Worm (Caenorhabditis elegans) whole organism, L4 larva: ENCODE results near the gene F54H5.2.
"Not testable (repeated sequence)": the region's sequence is repeated elsewhere in the genome, so short reads cannot be mapped to it uniquely, and the experiment has no call there.

ENCODE experiments used
- D1046.2 ChIP-seq: fragments of 200-800 bp; sonication (Bioruptor generic); IDR thresholded peaks from 2 replicates; pipeline ENCODE4 v1.3.6; 2022; ENCODE audit warnings: missing genetic modification characterization, missing compliant biosample characterization
- F10B5.3 ChIP-seq: sonication (generic microtip); optimal IDR thresholded peaks from 2 replicates; lab custom pipeline; 2016; ENCODE audit warnings: mild to moderate bottlenecking, missing genetic modification characterization, missing compliant biosample characterization
- F26F4.8 ChIP-seq: fragments of 200-800 bp; sonication (Bioruptor generic); conservative IDR thresholded peaks from 2 replicates; pipeline ENCODE4 v1.3.6; 2022; ENCODE audit warnings: missing genetic modification characterization, missing compliant biosample characterization
- F37D6.2 ChIP-seq: sonication (generic microtip); optimal IDR thresholded peaks from 2 replicates; lab custom pipeline; 2016; ENCODE audit warnings: mild to moderate bottlenecking, missing genetic modification characterization, missing compliant biosample characterization
- ZK546.5 ChIP-seq, 2 experiments: sonication (generic microtip); optimal IDR thresholded peaks; 2 replicates each; lab custom pipeline; 2017; ENCODE audit warnings: missing biosample characterization in 2 of 2, missing genetic modification characterization in 2 of 2
- ama-1 ChIP-seq: fragments of 150-350 bp; optimal IDR thresholded peaks from 2 replicates; lab custom pipeline; 2014; ENCODE audit warnings: inconsistent platforms, mixed read lengths
- arid-1 ChIP-seq: fragments of 200-800 bp; sonication (Bioruptor generic); conservative IDR thresholded peaks from 2 replicates; pipeline ENCODE4 v1.3.6; 2022; ENCODE audit warnings: missing genetic modification reagents, missing genetic modification characterization, missing compliant biosample characterization
- ceh-62 ChIP-seq: sonication (generic microtip); optimal IDR thresholded peaks from 2 replicates; lab custom pipeline; 2017; ENCODE audit warnings: missing biosample characterization, missing genetic modification characterization
- ces-1 ChIP-seq: fragments of 150-350 bp; sonication (generic microtip); optimal IDR thresholded peaks from 4 replicates; lab custom pipeline; 2014; ENCODE audit warnings: missing biosample characterization, missing genetic modification reagents, missing genetic modification characterization
- ctbp-1 ChIP-seq: fragments of 200-800 bp; sonication (Bioruptor generic); IDR thresholded peaks from 2 replicates; pipeline ENCODE4 v1.3.6; 2022; ENCODE audit warnings: missing genetic modification reagents, missing genetic modification characterization, missing compliant biosample characterization
- daf-16 ChIP-seq, 3 experiments: sonication (generic microtip); optimal IDR thresholded peaks; 2 replicates each; lab custom pipeline; 2016 to 2017; ENCODE audit warnings: missing genetic modification characterization in 3 of 3, missing genetic modification reagents in 3 of 3, mild to moderate bottlenecking in 2 of 3, missing compliant biosample characterization in 2 of 3, missing biosample characterization in 1 of 3, moderate library complexity in 1 of 3
- dmd-9 ChIP-seq: fragments of 200-800 bp; sonication (Bioruptor generic); IDR thresholded peaks from 2 replicates; pipeline ENCODE4 v1.3.6; 2022; ENCODE audit warnings: missing genetic modification reagents, missing genetic modification characterization, missing compliant biosample characterization
- duxl-1 ChIP-seq: sonication (generic microtip); optimal IDR thresholded peaks from 2 replicates; lab custom pipeline; 2016; ENCODE audit warnings: mild to moderate bottlenecking, missing genetic modification characterization, moderate library complexity, missing compliant biosample characterization; ENCODE audit not compliant: poor library complexity
- egl-27 ChIP-seq: sonication (generic microtip); optimal IDR thresholded peaks from 3 replicates; lab custom pipeline; 2017; ENCODE audit warnings: missing biosample characterization, missing genetic modification reagents, missing genetic modification characterization
- fkh-10 ChIP-seq: fragments of 150-350 bp; optimal IDR thresholded peaks from 2 replicates; lab custom pipeline; 2014; ENCODE audit warnings: missing biosample characterization, missing genetic modification reagents, missing genetic modification characterization
- lin-15B ChIP-seq: fragments of 150-350 bp; sonication (generic microtip); optimal IDR thresholded peaks from 3 replicates; lab custom pipeline; 2014; ENCODE audit warnings: missing biosample characterization, missing genetic modification characterization
- lin-38 ChIP-seq: fragments of 200-800 bp; sonication (Bioruptor generic); IDR thresholded peaks from 2 replicates; pipeline ENCODE4 v1.3.6; 2022; ENCODE audit warnings: missing genetic modification reagents, missing genetic modification characterization, missing compliant biosample characterization
- lin-39 ChIP-seq: fragments of 150-350 bp; optimal IDR thresholded peaks from 2 replicates; lab custom pipeline; 2014; ENCODE audit warnings: missing biosample characterization, missing genetic modification reagents, missing genetic modification characterization
- mdt-29 ChIP-seq: fragments of 200-800 bp; sonication (Bioruptor generic); IDR thresholded peaks from 2 replicates; pipeline ENCODE4 v1.3.6; 2022; ENCODE audit warnings: missing genetic modification reagents, missing genetic modification characterization, missing compliant biosample characterization
- mxl-2 ChIP-seq: fragments of 200-800 bp; sonication (Bioruptor generic); conservative IDR thresholded peaks from 2 replicates; pipeline ENCODE4 v1.3.6; 2022; ENCODE audit warnings: missing genetic modification reagents, missing genetic modification characterization, missing compliant biosample characterization
- mxl-3 ChIP-seq: fragments of 200-800 bp; sonication (Bioruptor generic); optimal IDR thresholded peaks from 2 replicates; lab custom pipeline; 2018; ENCODE audit warnings: mild to moderate bottlenecking, missing genetic modification characterization, missing compliant biosample characterization
- nhr-111 ChIP-seq: fragments of 200-800 bp; sonication (Bioruptor generic); optimal IDR thresholded peaks from 2 replicates; lab custom pipeline; 2018; ENCODE audit warnings: mild to moderate bottlenecking, missing genetic modification characterization, missing compliant biosample characterization
- nhr-28 ChIP-seq: fragments of 150-350 bp; optimal IDR thresholded peaks from 2 replicates; lab custom pipeline; 2014; ENCODE audit warnings: missing biosample characterization, missing genetic modification characterization
- pqm-1 ChIP-seq: sonication (generic microtip); optimal IDR thresholded peaks from 2 replicates; lab custom pipeline; 2017; ENCODE audit warnings: missing biosample characterization, missing genetic modification characterization
- rbr-2 ChIP-seq: sonication (generic microtip); optimal IDR thresholded peaks from 2 replicates; lab custom pipeline; 2016; ENCODE audit warnings: missing genotype, missing genetic modification characterization, missing compliant biosample characterization
- sdz-12 ChIP-seq: fragments of 200-800 bp; sonication (Bioruptor generic); optimal IDR thresholded peaks from 2 replicates; lab custom pipeline; 2018; ENCODE audit warnings: mild to moderate bottlenecking, missing genetic modification characterization, missing compliant biosample characterization
- snpc-4 ChIP-seq: fragments of 150-350 bp; optimal IDR thresholded peaks from 2 replicates; lab custom pipeline; 2014; ENCODE audit warnings: missing biosample characterization, missing genetic modification characterization
- tra-1 ChIP-seq: fragments of 200-800 bp; sonication (Bioruptor generic); IDR thresholded peaks from 2 replicates; pipeline ENCODE4 v1.3.6; 2022; ENCODE audit warnings: missing genetic modification reagents, missing genetic modification characterization, missing compliant biosample characterization
- unc-130 ChIP-seq: sonication (generic microtip); optimal IDR thresholded peaks from 2 replicates; lab custom pipeline; 2016; ENCODE audit warnings: missing genetic modification reagents, missing genetic modification characterization, missing compliant biosample characterization
- unc-62 ChIP-seq, 3 experiments: fragments of 150-350 bp in 1 of 3; sonication (generic microtip); optimal IDR thresholded peaks in 2 of 3; peaks in 1 of 3; 1 replicate in 1 of 3; 2 replicates in 2 of 3; lab custom pipeline; 2014 to 2017; ENCODE audit warnings: missing biosample characterization in 3 of 3, missing genetic modification characterization in 3 of 3, missing genetic modification reagents in 3 of 3, missing genotype in 1 of 3
- zag-1 ChIP-seq: fragments of 150-350 bp; optimal IDR thresholded peaks from 2 replicates; lab custom pipeline; 2014; ENCODE audit warnings: missing biosample characterization, missing genetic modification characterization
- zfp-3 ChIP-seq: fragments of 200-800 bp; sonication (Bioruptor generic); conservative IDR thresholded peaks from 2 replicates; pipeline ENCODE4 v1.3.6; 2022; ENCODE audit warnings: missing genetic modification reagents, missing genetic modification characterization, missing compliant biosample characterization
- ztf-11 ChIP-seq: fragments of 150-350 bp; optimal IDR thresholded peaks from 2 replicates; lab custom pipeline; 2014; ENCODE audit warnings: missing biosample characterization, missing genetic modification characterization

F54H5.2 gene

DNA sequence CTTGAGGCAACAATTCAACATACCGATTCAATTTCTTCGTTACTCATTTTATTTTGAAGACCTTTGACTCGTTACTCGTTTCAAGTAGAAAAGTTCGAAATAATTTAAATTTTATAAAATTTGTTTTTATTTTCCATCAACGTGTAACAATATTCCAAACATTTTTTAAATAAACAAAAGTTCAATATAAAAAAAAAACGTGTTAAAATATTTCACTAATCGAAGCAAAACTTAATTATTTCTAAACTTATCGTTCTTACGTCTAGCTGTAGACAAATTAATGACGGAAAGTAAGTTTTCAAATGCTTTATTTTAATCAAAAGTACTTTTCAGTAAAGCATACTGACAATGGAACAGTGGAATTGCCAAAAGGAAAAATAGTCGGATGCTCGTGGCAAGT, at the start of gene F54H5.2, which contains the start of gene F54H5.5:
Gene F54H5.2, plus strand, starts transcription at position 303 of the 400 bp plus-strand sequence.
Gene F54H5.5, minus strand, starts transcription at position 101 of the 400 bp plus-strand sequence.
- not testable (repeated sequence) for TF ChIP-seq nhr-111 (GFP tag; lab: Kevin White, UChicago); ctbp-1; mxl-3 (GFP tag; lab: Kevin White, UChicago)

DNA sequence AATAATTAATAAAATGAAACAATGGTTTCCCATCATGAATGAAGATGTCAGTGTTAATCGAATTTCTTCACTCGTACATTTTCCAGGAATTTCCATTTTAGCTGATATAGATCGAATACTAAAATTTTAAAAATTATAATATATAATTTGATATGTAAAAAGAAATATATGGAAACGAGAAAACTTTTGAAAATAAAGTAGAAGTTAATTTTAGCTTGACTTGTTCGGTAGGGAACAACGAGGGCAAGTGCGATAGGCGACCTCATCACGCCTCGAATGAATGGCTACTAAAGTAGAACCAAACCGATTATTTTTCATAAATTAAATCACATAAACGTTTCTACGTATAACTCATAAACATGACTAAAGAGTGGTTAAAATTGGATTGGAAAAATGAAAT, 48.9 kb upstream of the F54H5.2 start, which contains the start of gene sra-31:
Gene sra-31, minus strand, starts transcription at position 101 of the 400 bp plus-strand sequence.
- no peak for TF ChIP-seq pqm-1

DNA sequence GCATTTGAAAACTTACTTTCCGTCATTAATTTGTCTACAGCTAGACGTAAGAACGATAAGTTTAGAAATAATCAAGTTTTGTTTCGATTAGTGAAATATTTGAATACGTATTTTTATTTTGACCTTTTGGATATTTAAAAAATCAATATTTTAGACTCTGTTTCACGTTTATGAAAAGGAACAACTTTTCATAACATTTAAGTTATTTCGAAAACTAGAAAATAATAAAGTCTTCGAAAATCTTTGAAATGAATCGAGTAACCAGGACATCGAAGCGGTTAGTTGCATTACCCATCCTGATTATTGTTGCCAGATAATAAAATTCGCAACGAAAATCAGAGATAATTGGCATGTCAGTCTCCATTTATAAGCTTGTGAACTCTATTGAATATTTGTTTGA, 46.0 kb upstream of the F54H5.2 start, which contains the start of gene C56C10.6:
Gene C56C10.6, minus strand, starts transcription at position 101 of the 400 bp plus-strand sequence.
- no peak for TF ChIP-seq nhr-28 (tag; lab: Kevin White, UChicago)
- no peak for TF ChIP-seq ZK546.5 (tag; optimal IDR thresholded peaks at IDR 0.05; lab: Kevin White, UChicago)
- no peak for TF ChIP-seq zag-1 (tag; lab: Kevin White, UChicago)
- TF ChIP-seq daf-16 (GFP tag; optimal IDR thresholded peaks at IDR 0.05; lab: Kevin White, UChicago): no peak
- TF ChIP-seq daf-16 (tag; optimal IDR thresholded peaks at IDR 0.05; lab: Kevin White, UChicago): no peak
- no peak for TF ChIP-seq ceh-62 (tag; lab: Kevin White, UChicago)
- TF ChIP-seq sdz-12: no peak
- TF ChIP-seq unc-130 (GFP tag; lab: Kevin White, UChicago): no peak
- no peak for TF ChIP-seq F10B5.3 (tag; lab: Kevin White, UChicago)
- no peak for TF ChIP-seq lin-15B (tag; lab: Kevin White, UChicago)
- no peak for TF ChIP-seq unc-62 (GFP tag; optimal IDR thresholded peaks at IDR 0.05 in 1 of 2; lab: Kevin White, UChicago)
- TF ChIP-seq unc-62 (tag; optimal IDR thresholded peaks at IDR 0.05; lab: Kevin White, UChicago): no peak
- no peak for TF ChIP-seq ces-1
- TF ChIP-seq egl-27 (tag; lab: Kevin White, UChicago): no peak
- TF ChIP-seq zfp-3 (GFP tag; lab: Robert Waterston, UW): no peak
- TF ChIP-seq mdt-29 (GFP tag; lab: Robert Waterston, UW): no peak
- TF ChIP-seq, all 104 proteins: peak for 0

DNA sequence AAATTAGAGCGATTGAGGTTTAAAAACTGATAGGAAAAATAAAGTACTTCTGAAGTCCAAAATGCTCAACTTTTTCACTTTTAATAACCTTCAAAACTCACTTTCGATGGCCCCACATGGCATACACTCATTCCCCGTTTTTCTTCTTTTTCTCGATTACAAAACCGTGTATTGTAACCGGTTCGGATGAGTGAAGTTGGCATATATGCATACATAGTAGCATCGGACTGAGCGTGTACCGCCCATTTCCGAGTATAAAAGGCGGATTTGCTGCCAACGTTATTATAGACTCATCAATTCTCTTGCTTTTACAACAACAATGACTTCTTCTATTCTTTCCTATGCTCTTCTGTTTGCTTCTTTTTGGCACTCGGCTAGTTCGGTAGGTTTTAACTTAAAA, 44.5 kb upstream of the F54H5.2 start, which contains the start of gene C56C10.4:
Gene C56C10.4, plus strand, starts transcription at position 301 of the 400 bp plus-strand sequence.
- no peak for TF ChIP-seq lin-38
- TF ChIP-seq mxl-2 (GFP tag; lab: Robert Waterston, UW): no peak
- no peak for TF ChIP-seq tra-1
- no peak for TF ChIP-seq dmd-9 (GFP tag; lab: Robert Waterston, UW)
- no peak for TF ChIP-seq snpc-4 (tag; lab: Kevin White, UChicago)
- TF ChIP-seq unc-62 (GFP tag; optimal IDR thresholded peaks at IDR 0.05 in 1 of 2; lab: Kevin White, UChicago): no peak
- TF ChIP-seq unc-62 (tag; optimal IDR thresholded peaks at IDR 0.05; lab: Kevin White, UChicago): no peak
- no peak for TF ChIP-seq ztf-11 (tag; lab: Kevin White, UChicago)
- no peak for TF ChIP-seq duxl-1 (tag; lab: Kevin White, UChicago)
- TF ChIP-seq fkh-10 (GFP tag; lab: Kevin White, UChicago): no peak
- TF ChIP-seq ctbp-1: no peak
- TF ChIP-seq D1046.2 (GFP tag; lab: Robert Waterston, UW): no peak
- no peak for TF ChIP-seq arid-1
- TF ChIP-seq sdz-12: no peak
- TF ChIP-seq zag-1 (tag; lab: Kevin White, UChicago): no peak
- TF ChIP-seq F37D6.2 (tag; lab: Kevin White, UChicago): no peak
- TF ChIP-seq F26F4.8 (GFP tag; lab: Robert Waterston, UW): no peak
- no peak for TF ChIP-seq rbr-2
- TF ChIP-seq lin-39: no peak
- TF ChIP-seq ama-1 (lab: Kevin White, UChicago): no peak
- no peak for TF ChIP-seq nhr-111 (GFP tag; lab: Kevin White, UChicago)
